Fruit fly (Drosophila melanogaster) whole organism, embryonic: ENCODE data around the gene Apt1.
A peak's percentile ranks its signal among the peaks of the same experiment; 100 is the strongest.

Experiments used
- Ada2b ChIP-seq: fragments of 200-800 bp; sonication (Bioruptor generic); IDR thresholded peaks from 2 replicates; pipeline ENCODE4 v1.3.6; 2022; ENCODE audit warnings: missing biosample characterization, missing genetic modification characterization
- Atf3 ChIP-seq: fragments of 200-800 bp; sonication (Bioruptor generic); optimal IDR thresholded peaks from 3 replicates; lab custom pipeline; 2016; ENCODE audit warnings: missing biosample characterization, missing genetic modification characterization
- Bdp1 ChIP-seq: fragments of 200-800 bp; sonication (Bioruptor generic); optimal IDR thresholded peaks from 3 replicates; lab custom pipeline; 2016; ENCODE audit warnings: missing biosample characterization, missing genetic modification characterization
- Blimp-1 ChIP-seq: fragments of 200-800 bp; sonication (Bioruptor generic); optimal IDR thresholded peaks from 3 replicates; lab custom pipeline; 2018; ENCODE audit warnings: missing biosample characterization, missing genetic modification characterization, mild to moderate bottlenecking, moderate library complexity, missing genetic modification reagents
- CG1024 ChIP-seq: fragments of 200-800 bp; sonication (Bioruptor generic); IDR thresholded peaks from 2 replicates; pipeline ENCODE4 v1.3.6; 2022; ENCODE audit warnings: missing biosample characterization, missing genetic modification characterization
- CG11723 ChIP-seq: fragments of 200-800 bp; sonication (Bioruptor generic); optimal IDR thresholded peaks from 2 replicates; lab custom pipeline; 2017; ENCODE audit warnings: missing biosample characterization, mild to moderate bottlenecking, missing genetic modification characterization
- CG12071 ChIP-seq: fragments of 200-800 bp; sonication (Bioruptor generic); optimal IDR thresholded peaks from 3 replicates; lab custom pipeline; 2018; ENCODE audit warnings: missing biosample characterization, mild to moderate bottlenecking, missing genetic modification characterization
- CG13123 ChIP-seq: fragments of 200-800 bp; sonication (Bioruptor generic); optimal IDR thresholded peaks from 2 replicates; lab custom pipeline; 2016; ENCODE audit warnings: missing biosample characterization, missing genetic modification characterization
- CG14441 ChIP-seq: fragments of 200-800 bp; sonication (Bioruptor generic); IDR thresholded peaks from 2 replicates; pipeline ENCODE4 v1.3.6; 2022; ENCODE audit warnings: missing biosample characterization, missing genetic modification characterization
- CG15011 ChIP-seq: fragments of 200-800 bp; sonication (Bioruptor generic); optimal IDR thresholded peaks from 3 replicates; lab custom pipeline; 2018; ENCODE audit warnings: missing biosample characterization, mild to moderate bottlenecking, missing genetic modification characterization
- CG15269 ChIP-seq: fragments of 200-800 bp; sonication (Bioruptor generic); optimal IDR thresholded peaks from 2 replicates; lab custom pipeline; 2018; ENCODE audit warnings: missing biosample characterization, mild to moderate bottlenecking, missing genetic modification characterization, moderate library complexity
- CG1529 ChIP-seq: fragments of 200-800 bp; sonication (Bioruptor generic); optimal IDR thresholded peaks from 3 replicates; lab custom pipeline; 2018; ENCODE audit warnings: missing biosample characterization, missing genetic modification characterization
- CG1602 ChIP-seq: fragments of 200-800 bp; sonication (Bioruptor generic); optimal IDR thresholded peaks from 3 replicates; lab custom pipeline; 2016; ENCODE audit warnings: missing biosample characterization, missing genetic modification characterization
- CG17359 ChIP-seq: fragments of 200-800 bp; sonication (Bioruptor generic); optimal IDR thresholded peaks from 3 replicates; lab custom pipeline; 2018; ENCODE audit warnings: missing biosample characterization, mild to moderate bottlenecking, missing genetic modification characterization, moderate library complexity
- CG17568 ChIP-seq: fragments of 200-800 bp; sonication (Bioruptor generic); optimal IDR thresholded peaks from 2 replicates; lab custom pipeline; 2018; ENCODE audit warnings: missing biosample characterization, mild to moderate bottlenecking, missing genetic modification characterization, moderate library complexity
- CG17829 ChIP-seq: fragments of 200-800 bp; optimal IDR thresholded peaks from 2 replicates; lab custom pipeline; 2019; ENCODE audit warnings: missing biosample characterization, mild to moderate bottlenecking, missing genetic modification characterization, moderate library complexity
- CG18599 ChIP-seq: fragments of 200-800 bp; sonication (Bioruptor generic); optimal IDR thresholded peaks from 3 replicates; lab custom pipeline; 2017; ENCODE audit warnings: missing biosample characterization, missing genetic modification characterization, mild to moderate bottlenecking, moderate library complexity, missing genetic modification reagents
- CG2875 ChIP-seq: fragments of 200-800 bp; sonication (Bioruptor generic); optimal IDR thresholded peaks from 2 replicates; lab custom pipeline; 2017; ENCODE audit warnings: missing biosample characterization, mild to moderate bottlenecking, missing genetic modification characterization, missing genetic modification reagents
- CG32532 ChIP-seq: fragments of 200-800 bp; sonication (Bioruptor generic); IDR thresholded peaks from 2 replicates; pipeline ENCODE4 v1.3.6; 2022; ENCODE audit warnings: missing biosample characterization, missing genetic modification characterization
- CG4424 ChIP-seq: fragments of 200-800 bp; sonication (Bioruptor generic); optimal IDR thresholded peaks from 3 replicates; lab custom pipeline; 2016; ENCODE audit warnings: missing biosample characterization, missing genetic modification characterization
- CG4854 ChIP-seq: fragments of 200-800 bp; sonication (Bioruptor generic); optimal IDR thresholded peaks from 2 replicates; lab custom pipeline; 2016; ENCODE audit warnings: missing biosample characterization, missing genetic modification characterization, inconsistent platforms
- CG5953 ChIP-seq: fragments of 200-800 bp; sonication (Bioruptor generic); IDR thresholded peaks from 2 replicates; pipeline ENCODE4 v1.3.6; 2022; ENCODE audit warnings: missing biosample characterization, missing genetic modification characterization
- CG8924 ChIP-seq: fragments of 200-800 bp; optimal IDR thresholded peaks from 3 replicates; lab custom pipeline; 2019; ENCODE audit warnings: missing biosample characterization, mild to moderate bottlenecking, missing genetic modification characterization, moderate library complexity
- Camta ChIP-seq: fragments of 200-800 bp; sonication (Bioruptor generic); optimal IDR thresholded peaks from 2 replicates; lab custom pipeline; 2016; ENCODE audit warnings: missing biosample characterization, missing genetic modification characterization
- H15 ChIP-seq: fragments of 200-800 bp; sonication (Bioruptor generic); IDR thresholded peaks from 3 replicates; pipeline ENCODE4 v1.3.6; 2022; ENCODE audit warnings: missing biosample characterization, missing genetic modification characterization
- HLH4C ChIP-seq: fragments of 200-800 bp; sonication (Bioruptor generic); IDR thresholded peaks from 3 replicates; pipeline ENCODE4 v1.3.6; 2022; ENCODE audit warnings: missing biosample characterization, missing genetic modification characterization; ENCODE audit not compliant: partially characterized antibody
- Med ChIP-seq: fragments of 200-800 bp; sonication (Bioruptor generic); peaks from one replicate; lab custom pipeline; 2016; ENCODE audit warnings: missing biosample characterization, missing genetic modification characterization, mild to moderate bottlenecking, inconsistent platforms, moderate library complexity
- Meics ChIP-seq: fragments of 200-800 bp; sonication (Bioruptor generic); optimal IDR thresholded peaks from 2 replicates; lab custom pipeline; 2017; ENCODE audit warnings: missing biosample characterization, mild to moderate bottlenecking, missing genetic modification characterization
- NC2β ChIP-seq: fragments of 200-800 bp; sonication (Bioruptor generic); optimal IDR thresholded peaks from 2 replicates; lab custom pipeline; 2016; ENCODE audit warnings: missing biosample characterization, missing genetic modification characterization
- Sox100B ChIP-seq: fragments of 200-800 bp; sonication (Bioruptor generic); optimal IDR thresholded peaks from 3 replicates; lab custom pipeline; 2018; ENCODE audit warnings: missing biosample characterization, mild to moderate bottlenecking, missing genetic modification characterization
- Xbp1 ChIP-seq: fragments of 200-800 bp; sonication (Bioruptor generic); optimal IDR thresholded peaks from 3 replicates; lab custom pipeline; 2016; ENCODE audit warnings: missing biosample characterization, mild to moderate bottlenecking, missing genetic modification characterization
- chn ChIP-seq: fragments of 200-800 bp; sonication (Bioruptor generic); optimal IDR thresholded peaks from 2 replicates; lab custom pipeline; 2016; ENCODE audit warnings: missing biosample characterization, missing genetic modification characterization
- esg ChIP-seq: fragments of 200-800 bp; sonication (Bioruptor generic); conservative IDR thresholded peaks from 2 replicates; pipeline ENCODE4 v1.3.6; 2022; ENCODE audit warnings: missing biosample characterization, missing genetic modification characterization
- fd96Cb ChIP-seq: fragments of 200-800 bp; sonication (Bioruptor generic); optimal IDR thresholded peaks from 2 replicates; lab custom pipeline; 2018; ENCODE audit warnings: missing biosample characterization, mild to moderate bottlenecking, missing genetic modification characterization, moderate library complexity
- ken ChIP-seq: fragments of 200-800 bp; sonication (Bioruptor generic); IDR thresholded peaks from 3 replicates; pipeline ENCODE4 v1.3.6; 2022; ENCODE audit warnings: missing biosample characterization, missing genetic modification characterization
- lbe ChIP-seq: fragments of 200-800 bp; sonication (Bioruptor generic); optimal IDR thresholded peaks from 2 replicates; lab custom pipeline; 2016; ENCODE audit warnings: missing biosample characterization, mild to moderate bottlenecking, missing genetic modification characterization
- lilli ChIP-seq: fragments of 200-800 bp; sonication (Bioruptor generic); optimal IDR thresholded peaks from 3 replicates; lab custom pipeline; 2016; ENCODE audit warnings: missing biosample characterization, missing genetic modification characterization
- lmd ChIP-seq: fragments of 200-800 bp; sonication (Bioruptor generic); IDR thresholded peaks from 2 replicates; pipeline ENCODE4 v1.3.6; 2022; ENCODE audit warnings: missing biosample characterization, missing genetic modification characterization
- lola ChIP-seq, 3 experiments: fragments of >200 bp in 2 of 3; fragments of 200-800 bp in 1 of 3; sonication (Bioruptor generic) in 1 of 3; optimal IDR thresholded peaks; 2 replicates each; lab custom pipeline; 2017 to 2019; ENCODE audit warnings: missing biosample characterization in 3 of 3, missing genetic modification characterization in 3 of 3, mild to moderate bottlenecking in 1 of 3, moderate library complexity in 1 of 3
- nmo ChIP-seq: fragments of 200-800 bp; sonication (Bioruptor generic); optimal IDR thresholded peaks from 2 replicates; lab custom pipeline; 2018; ENCODE audit warnings: missing biosample characterization, mild to moderate bottlenecking, missing genetic modification characterization, moderate library complexity
- odd ChIP-seq: fragments of 200-800 bp; sonication (Bioruptor generic); optimal IDR thresholded peaks from 2 replicates; lab custom pipeline; 2017; ENCODE audit warnings: missing biosample characterization, mild to moderate bottlenecking, missing genetic modification characterization
- pan ChIP-seq, 4 experiments: fragments of >200 bp in 3 of 4; fragments of 200-800 bp in 1 of 4; sonication (Bioruptor generic) in 1 of 4; optimal IDR thresholded peaks in 3 of 4; IDR thresholded peaks in 1 of 4; 2 replicates each; pipeline versions ENCODE4 v1.3.6 to Lab custom; 2017 to 2022; ENCODE audit warnings: missing biosample characterization in 2 of 4, missing genetic modification characterization in 2 of 4, mixed read lengths in 1 of 4
- shn ChIP-seq: fragments of 200-800 bp; sonication (Bioruptor generic); optimal IDR thresholded peaks from 3 replicates; lab custom pipeline; 2016; ENCODE audit warnings: missing biosample characterization, missing genetic modification characterization
- sisA ChIP-seq: fragments of 200-800 bp; sonication (Bioruptor generic); IDR thresholded peaks from 2 replicates; pipeline ENCODE4 v1.3.6; 2022; ENCODE audit warnings: missing biosample characterization, missing genetic modification characterization
- sob ChIP-seq: fragments of 200-800 bp; sonication (Bioruptor generic); IDR thresholded peaks from 2 replicates; pipeline ENCODE4 v1.3.6; 2022; ENCODE audit warnings: missing biosample characterization, missing genetic modification characterization
- tap ChIP-seq: fragments of 200-800 bp; optimal IDR thresholded peaks from 3 replicates; lab custom pipeline; 2019; ENCODE audit warnings: missing biosample characterization, mild to moderate bottlenecking, missing genetic modification characterization, moderate library complexity
- trem ChIP-seq: fragments of 200-800 bp; optimal IDR thresholded peaks from 3 replicates; lab custom pipeline; 2019; ENCODE audit warnings: missing biosample characterization, mild to moderate bottlenecking, missing genetic modification characterization, moderate library complexity

Apt1 gene

dm6 chr3L:11587720-11588580, 39.9 kb upstream of the Apt1 start, which contains the start of gene rt (continued):
- peak; percentile 61 for TF ChIP-seq trem (tag; lab: Kevin White, UChicago)
- no peak for TF ChIP-seq shn
- TF ChIP-seq tap (tag; lab: Kevin White, UChicago) = peak; percentile 27
- TF ChIP-seq Atf3 (GFP tag; lab: Kevin White, UChicago) = peak; percentile 2
- peak; percentile 29 for TF ChIP-seq Meics (GFP tag; lab: Kevin White, UChicago)
- TF ChIP-seq pan (optimal IDR thresholded peaks at IDR 0.05; lab: Kevin White, UChicago) = no peak
- no peak for TF ChIP-seq pan (GFP tag; optimal IDR thresholded peaks at IDR 0.05 in 1 of 2, IDR thresholded peaks at IDR 0.05 in 1 of 2)
- peak; percentile 8 for TF ChIP-seq CG11723 (GFP tag; lab: Kevin White, UChicago)
- TF ChIP-seq Bdp1 = no peak
- TF ChIP-seq CG17359 = peak; percentile 31
- peak; percentile 37; the same call in 1 of the 2 replicates for TF ChIP-seq CG5953 (GFP tag; lab: Robert Waterston, UW)
- peak; percentile 28 for TF ChIP-seq CG8924 (tag; lab: Kevin White, UChicago)
- peak; percentile 32; the same call in 1 of the 2 replicates for TF ChIP-seq CG32532 (GFP tag; lab: Robert Waterston, UW)
- TF ChIP-seq CG1602 (GFP tag; lab: Kevin White, UChicago) = peak; percentile 38
- TF ChIP-seq CG4854 (GFP tag; lab: Kevin White, UChicago) = peak; percentile 4
- peak; percentile 25 for TF ChIP-seq odd (GFP tag; lab: Kevin White, UChicago)
- peak; percentile 15 for TF ChIP-seq Blimp-1 (GFP tag; lab: Kevin White, UChicago)
- no peak; the same call in 1 of the 2 replicates for TF ChIP-seq sob (GFP tag; lab: Robert Waterston, UW)
- peak; percentile 26 for TF ChIP-seq lbe (GFP tag; lab: Kevin White, UChicago)
- 0 out of 2 replicates have a peak, but pooled peaks have one; percentile 36 for TF ChIP-seq CG1024 (GFP tag; lab: Robert Waterston, UW)
- TF ChIP-seq esg (GFP tag; lab: Robert Waterston, UW) = peak; percentile 61
- peak; percentile 55 for TF ChIP-seq chn (GFP tag; lab: Kevin White, UChicago)
- TF ChIP-seq CG17568 (GFP tag; lab: Kevin White, UChicago) = no peak
- TF ChIP-seq CG18599 (GFP tag; lab: Kevin White, UChicago) = no peak
- TF ChIP-seq lmd (GFP tag; lab: Robert Waterston, UW) = no peak; the same call in 1 of the 2 replicates
- TF ChIP-seq CG2875 (GFP tag; lab: Kevin White, UChicago) = peak; percentile 38
- TF ChIP-seq NC2β (GFP tag; lab: Kevin White, UChicago) = peak; percentile 38
- TF ChIP-seq H15 = no peak
- peak; percentile 63 for TF ChIP-seq sisA (GFP tag; lab: Robert Waterston, UW)
- TF ChIP-seq Med = peak; percentile 52
- 0 out of 2 replicates have a peak, but pooled peaks have one; percentile 32 for TF ChIP-seq Ada2b
- TF ChIP-seq CG17829 (tag; lab: Kevin White, UChicago) = peak; percentile 73
- no peak for TF ChIP-seq CG14441 (GFP tag; lab: Robert Waterston, UW)
- peak; percentile 69 for TF ChIP-seq nmo (GFP tag; lab: Kevin White, UChicago)
- peak; percentile 56 for TF ChIP-seq CG1529
- TF ChIP-seq Xbp1 = peak; percentile 52
- TF ChIP-seq Camta (GFP tag; lab: Kevin White, UChicago) = no peak
- TF ChIP-seq CG13123 (GFP tag; lab: Kevin White, UChicago) = no peak
- peak; percentile 44; the same call in 1 of the 3 replicates for TF ChIP-seq ken (GFP tag; lab: Robert Waterston, UW)
- peak in 1 of 3 experiments; percentile 85 for TF ChIP-seq lola (GFP tag; optimal IDR thresholded peaks at IDR 0.05; lab: Kevin White, UChicago)
- peak; percentile 47 for TF ChIP-seq lilli (GFP tag; lab: Kevin White, UChicago)
- peak; percentile 60 for TF ChIP-seq fd96Cb (tag; lab: Kevin White, UChicago)
- TF ChIP-seq CG15269 (tag; lab: Kevin White, UChicago) = peak; percentile 48
- peak; percentile 27 for TF ChIP-seq CG15011 (GFP tag; lab: Kevin White, UChicago)
- TF ChIP-seq CG4424 (GFP tag; lab: Kevin White, UChicago) = peak; percentile 66
- peak; percentile 69 for TF ChIP-seq Sox100B (GFP tag; lab: Kevin White, UChicago)
- TF ChIP-seq CG12071 (GFP tag; lab: Kevin White, UChicago) = peak; percentile 14
- TF ChIP-seq HLH4C (GFP tag; lab: Robert Waterston, UW) = peak; percentile 38; the same call in 1 of the 3 replicates
